Fruit fly (Drosophila melanogaster) whole organism, embryonic: ENCODE results near the gene CG32554.
A peak's percentile ranks its signal among the peaks of the same experiment; 100 is the strongest.

Source experiments
- CG1529 ChIP-seq: fragments of 200-800 bp; sonication (Bioruptor generic); optimal IDR thresholded peaks from 3 replicates; lab custom pipeline; 2018; ENCODE audit warnings: missing biosample characterization, missing genetic modification characterization
- CG6654 ChIP-seq: fragments of 200-800 bp; sonication (Bioruptor generic); optimal IDR thresholded peaks from 2 replicates; lab custom pipeline; 2017; ENCODE audit warnings: missing biosample characterization, mild to moderate bottlenecking, missing genetic modification characterization
- ERR ChIP-seq: fragments of 200-800 bp; sonication (Bioruptor generic); optimal IDR thresholded peaks from 2 replicates; lab custom pipeline; 2016; ENCODE audit warnings: missing biosample characterization, missing genetic modification characterization
- HmgZ ChIP-seq: fragments of 200-800 bp; sonication (Bioruptor generic); optimal IDR thresholded peaks from 2 replicates; lab custom pipeline; 2018; ENCODE audit warnings: missing biosample characterization, mild to moderate bottlenecking, missing genetic modification characterization
- Sin3A ChIP-seq: fragments of >200 bp; optimal IDR thresholded peaks from 2 replicates; lab custom pipeline; 2018
- br ChIP-seq: fragments of >200 bp; optimal IDR thresholded peaks from 2 replicates; lab custom pipeline; 2017
- mld ChIP-seq: fragments of 200-800 bp; sonication (Bioruptor generic); IDR thresholded peaks from 3 replicates; pipeline ENCODE4 v1.3.6; 2022; ENCODE audit warnings: missing biosample characterization, missing genetic modification characterization; ENCODE audit not compliant: partially characterized antibody
- sd ChIP-seq: fragments of 200-800 bp; sonication (Bioruptor generic); optimal IDR thresholded peaks from 3 replicates; lab custom pipeline; 2018; ENCODE audit warnings: missing biosample characterization, mild to moderate bottlenecking, missing genetic modification characterization, moderate library complexity

DNA sequence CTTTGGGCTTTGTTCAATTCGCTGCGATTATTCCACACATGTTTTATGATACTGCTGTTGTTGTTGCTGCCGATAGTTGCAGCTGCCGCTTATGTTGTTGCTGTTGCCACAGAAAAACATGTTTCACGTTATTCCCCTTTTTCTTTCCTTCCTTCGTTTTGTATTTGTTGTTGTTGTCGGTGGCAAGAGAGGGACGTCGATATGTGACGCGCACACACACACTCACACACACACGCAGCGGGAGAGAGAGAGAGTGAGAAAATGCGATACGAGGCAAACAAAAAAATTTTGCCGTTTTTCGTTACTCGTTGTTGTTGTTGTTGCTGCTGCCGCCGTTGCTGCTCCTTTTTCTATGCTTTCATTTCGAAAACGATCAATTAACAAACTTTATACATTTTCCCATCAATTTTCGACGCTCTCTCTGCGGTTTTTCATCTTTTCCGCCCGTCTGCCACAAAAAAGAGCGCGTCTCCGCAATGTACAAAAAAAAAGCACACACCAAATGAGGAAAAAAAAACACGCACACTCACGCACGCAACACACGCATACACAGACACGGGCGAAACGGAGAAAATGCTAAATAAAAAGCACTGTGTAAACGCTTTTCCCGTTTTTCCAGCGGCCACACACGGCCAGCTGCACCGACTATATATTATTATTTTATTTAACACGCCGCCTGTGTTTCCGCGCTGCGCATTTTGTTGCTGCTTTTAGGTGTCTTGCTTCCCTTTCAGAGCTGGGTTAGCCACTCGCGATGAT is 34.1 kb upstream of the CG32554 start:
- no peak for TF ChIP-seq CG1529 (GFP tag; lab: Kevin White, UChicago)
- no peak for TF ChIP-seq HmgZ (tag; lab: Kevin White, UChicago)
- no peak for TF ChIP-seq CG6654 (GFP tag; lab: Kevin White, UChicago)
- TF ChIP-seq sd (tag; lab: Kevin White, UChicago), result peak; percentile 11
- no peak for TF ChIP-seq mld (GFP tag; lab: Robert Waterston, UW)
- no peak for TF ChIP-seq br (lab: Kevin White, UChicago)
- TF ChIP-seq ERR (GFP tag; lab: Kevin White, UChicago), result no peak
- TF ChIP-seq Sin3A (lab: Kevin White, UChicago), result no peak
